Worm (Caenorhabditis elegans) whole organism, L2 larva: ENCODE measurements around the gene glo-4.

Experiments
- F13H6.1 ChIP-seq: sonication (generic microtip); optimal IDR thresholded peaks from 2 replicates; lab custom pipeline; 2016; ENCODE audit warnings: missing genetic modification characterization, missing compliant biosample characterization
- aly-2 ChIP-seq: fragments of 150-350 bp; optimal IDR thresholded peaks from 2 replicates; lab custom pipeline; 2014; ENCODE audit warnings: missing biosample characterization, missing genetic modification characterization
- blmp-1 ChIP-seq: sonication (generic microtip); optimal IDR thresholded peaks from 2 replicates; lab custom pipeline; 2017; ENCODE audit warnings: missing genetic modification characterization, mild to moderate bottlenecking, missing compliant biosample characterization, antibody characterized with exemption, moderate library complexity; ENCODE audit not compliant: insufficient read depth
- egl-27 ChIP-seq: sonication (generic microtip); optimal IDR thresholded peaks from 3 replicates; lab custom pipeline; 2017; ENCODE audit warnings: missing biosample characterization, missing genetic modification reagents, missing genetic modification characterization
- fos-1 ChIP-seq: fragments of 150-350 bp; optimal IDR thresholded peaks from 2 replicates; lab custom pipeline; 2014; ENCODE audit warnings: missing biosample characterization, missing genetic modification characterization
- lin-13 ChIP-seq: fragments of 150-350 bp; optimal IDR thresholded peaks from 2 replicates; lab custom pipeline; 2014; ENCODE audit warnings: missing biosample characterization, missing genetic modification reagents, missing genetic modification characterization
- lin-39 ChIP-seq: fragments of 150-350 bp; optimal IDR thresholded peaks from 2 replicates; lab custom pipeline; 2014; ENCODE audit warnings: missing biosample characterization, missing genetic modification reagents, missing genetic modification characterization
- nhr-11 ChIP-seq: fragments of 150-350 bp; optimal IDR thresholded peaks from 2 replicates; lab custom pipeline; 2014; ENCODE audit warnings: missing biosample characterization, missing genetic modification characterization
- nhr-12 ChIP-seq: fragments of 150-350 bp; optimal IDR thresholded peaks from 2 replicates; lab custom pipeline; 2014; ENCODE audit warnings: missing biosample characterization, missing genetic modification characterization
- ztf-11 ChIP-seq: sonication (generic microtip); optimal IDR thresholded peaks from 2 replicates; lab custom pipeline; 2017; ENCODE audit warnings: missing biosample characterization, missing genetic modification characterization

ce11 chrV:9213554-9213953 lies 29.5 kb downstream of the glo-4 start, which contains the start of gene mdt-27:
- TF ChIP-seq lin-39 (tag; lab: Kevin White, UChicago) (no peak), nhr-12 (tag; lab: Kevin White, UChicago) (no peak), lin-13 (GFP tag; lab: Kevin White, UChicago) (no peak), blmp-1 (tag; lab: Kevin White, UChicago) (no peak), aly-2 (no peak), F13H6.1 (tag; lab: Kevin White, UChicago) (no peak), nhr-11 (tag; lab: Kevin White, UChicago) (no peak), egl-27 (no peak), ztf-11 (tag; lab: Kevin White, UChicago) (no peak), fos-1 (tag; lab: Kevin White, UChicago) (no peak)
